Fruit fly (Drosophila melanogaster) whole organism, prepupa: Measurements from ENCODE around the gene CG5815.

Source experiments
- Blimp-1 ChIP-seq: fragments of 200-800 bp; sonication (Bioruptor generic); optimal IDR thresholded peaks from 3 replicates; lab custom pipeline; 2017; ENCODE audit warnings: missing biosample characterization, missing genetic modification characterization, mild to moderate bottlenecking, moderate library complexity, missing genetic modification reagents
- CG31627 ChIP-seq: fragments of 200-800 bp; sonication (Bioruptor generic); optimal IDR thresholded peaks from 3 replicates; lab custom pipeline; 2016; ENCODE audit warnings: missing biosample characterization, missing genetic modification characterization
- Ets96B ChIP-seq: fragments of 200-800 bp; optimal IDR thresholded peaks from 2 replicates; lab custom pipeline; 2019; ENCODE audit warnings: missing biosample characterization, mild to moderate bottlenecking, missing genetic modification characterization, moderate library complexity
- Hr38 ChIP-seq: sonication (Bioruptor generic); optimal IDR thresholded peaks from 2 replicates; lab custom pipeline; 2016; ENCODE audit warnings: missing biosample characterization, missing genetic modification characterization
- fd85E ChIP-seq: fragments of 200-800 bp; sonication (Bioruptor generic); optimal IDR thresholded peaks from 3 replicates; lab custom pipeline; 2016; ENCODE audit warnings: missing biosample characterization, missing genetic modification characterization
- fkh ChIP-seq: fragments of 200-800 bp; sonication (Bioruptor generic); optimal IDR thresholded peaks from 3 replicates; lab custom pipeline; 2017; ENCODE audit warnings: missing biosample characterization, mild to moderate bottlenecking, missing genetic modification characterization, moderate library complexity
- vri ChIP-seq: fragments of 200-800 bp; sonication (Bioruptor generic); optimal IDR thresholded peaks from 3 replicates; lab custom pipeline; 2016; ENCODE audit warnings: missing biosample characterization, mild to moderate bottlenecking, missing genetic modification characterization

- no peak for TF ChIP-seq CG31627 (GFP tag; lab: Kevin White, UChicago)
- TF ChIP-seq Blimp-1, result no peak
- TF ChIP-seq fkh (GFP tag; lab: Kevin White, UChicago), result peak; percentile 50
- TF ChIP-seq fd85E (GFP tag; lab: Kevin White, UChicago), result no peak
- TF ChIP-seq Ets96B (tag; lab: Kevin White, UChicago), result peak; percentile 10
- TF ChIP-seq Hr38 (GFP tag; lab: Kevin White, UChicago), result no peak
- TF ChIP-seq vri, result peak; percentile 35
Measured at dm6 chr3R:27153062-27153878, 40.9 kb downstream of the CG5815 start.
